Worm (Caenorhabditis elegans) whole organism, mixed stage, embryonic: ENCODE data around the gene F43B10.1.

Experiments
- M03D4.4 ChIP-seq: sonication (generic microtip); optimal IDR thresholded peaks from 2 replicates; lab custom pipeline; 2017; ENCODE audit warnings: mild to moderate bottlenecking, missing genetic modification characterization, missing compliant biosample characterization
- bed-3 ChIP-seq: fragments of 200-800 bp; sonication (Bioruptor generic); optimal IDR thresholded peaks from 3 replicates; lab custom pipeline; 2018; ENCODE audit warnings: mild to moderate bottlenecking, missing genetic modification characterization, moderate library complexity, missing compliant biosample characterization
- blmp-1 ChIP-seq: fragments of 150-350 bp; optimal IDR thresholded peaks from 2 replicates; lab custom pipeline; 2014; ENCODE audit warnings: missing biosample characterization, missing genetic modification characterization
- ceh-39 ChIP-seq: fragments of 150-350 bp; optimal IDR thresholded peaks from 2 replicates; lab custom pipeline; 2014; ENCODE audit warnings: missing biosample characterization, missing genetic modification characterization
- ceh-43 ChIP-seq: fragments of 200-800 bp; sonication (Bioruptor generic); optimal IDR thresholded peaks from 2 replicates; lab custom pipeline; 2018; ENCODE audit warnings: mild to moderate bottlenecking, missing genetic modification characterization, moderate library complexity, missing compliant biosample characterization
- ces-1 ChIP-seq: fragments of 150-350 bp; optimal IDR thresholded peaks from 2 replicates; lab custom pipeline; 2014; ENCODE audit warnings: missing biosample characterization, missing genetic modification reagents, missing genetic modification characterization
- cnd-1 ChIP-seq: fragments of 200-800 bp; sonication (Bioruptor generic); optimal IDR thresholded peaks from 2 replicates; lab custom pipeline; 2018; ENCODE audit warnings: mild to moderate bottlenecking, missing genetic modification characterization, missing compliant biosample characterization
- drap-1 ChIP-seq: fragments of 200-800 bp; sonication (Bioruptor generic); optimal IDR thresholded peaks from 3 replicates; lab custom pipeline; 2018; ENCODE audit warnings: mild to moderate bottlenecking, missing genetic modification characterization, missing compliant biosample characterization
- flh-1 ChIP-seq: fragments of 200-800 bp; sonication (Bioruptor generic); optimal IDR thresholded peaks from 2 replicates; lab custom pipeline; 2018; ENCODE audit warnings: mild to moderate bottlenecking, missing genetic modification characterization, moderate library complexity, missing compliant biosample characterization
- ham-2 ChIP-seq: fragments of 200-800 bp; sonication (Bioruptor generic); optimal IDR thresholded peaks from 2 replicates; lab custom pipeline; 2018; ENCODE audit warnings: mild to moderate bottlenecking, missing genetic modification characterization, missing compliant biosample characterization
- hlh-1 ChIP-seq: fragments of 150-350 bp; optimal IDR thresholded peaks from 2 replicates; lab custom pipeline; 2014; ENCODE audit warnings: missing biosample characterization, missing genetic modification reagents, missing genetic modification characterization
- lin-13 ChIP-seq: fragments of 150-350 bp; optimal IDR thresholded peaks from 2 replicates; lab custom pipeline; 2014; ENCODE audit warnings: missing biosample characterization, missing genetic modification characterization
- lin-32 ChIP-seq: fragments of 200-800 bp; sonication (Bioruptor generic); optimal IDR thresholded peaks from 2 replicates; lab custom pipeline; 2018; ENCODE audit warnings: mild to moderate bottlenecking, missing genetic modification characterization, missing compliant biosample characterization
- mab-5 ChIP-seq: fragments of 150-350 bp; optimal IDR thresholded peaks from 2 replicates; lab custom pipeline; 2014; ENCODE audit warnings: missing biosample characterization, missing genetic modification characterization
- mep-1 ChIP-seq: fragments of 150-350 bp; optimal IDR thresholded peaks from 2 replicates; lab custom pipeline; 2017; ENCODE audit warnings: missing biosample characterization, missing genetic modification reagents, missing genetic modification characterization, inconsistent platforms
- mls-2 ChIP-seq: sonication (generic microtip); optimal IDR thresholded peaks from 2 replicates; lab custom pipeline; 2016; ENCODE audit warnings: mild to moderate bottlenecking, missing genetic modification characterization, moderate library complexity, missing compliant biosample characterization
- nhr-12 ChIP-seq: fragments of 150-350 bp; optimal IDR thresholded peaks from 2 replicates; lab custom pipeline; 2014; ENCODE audit warnings: missing biosample characterization, missing genetic modification characterization
- nhr-2 ChIP-seq: fragments of 150-350 bp; optimal IDR thresholded peaks from 2 replicates; lab custom pipeline; 2014; ENCODE audit warnings: missing biosample characterization, missing genetic modification characterization
- nhr-76 ChIP-seq: sonication (generic microtip); optimal IDR thresholded peaks from 2 replicates; lab custom pipeline; 2017; ENCODE audit warnings: missing biosample characterization, missing genetic modification characterization
- pha-4 ChIP-seq: fragments of 150-350 bp; optimal IDR thresholded peaks from 2 replicates; lab custom pipeline; 2018; ENCODE audit warnings: missing biosample characterization, missing genetic modification reagents, missing genetic modification characterization
- sem-2 ChIP-seq: fragments of 200-800 bp; sonication (Bioruptor generic); optimal IDR thresholded peaks from 2 replicates; lab custom pipeline; 2018; ENCODE audit warnings: mild to moderate bottlenecking, missing genetic modification characterization, missing compliant biosample characterization
- snpc-4 ChIP-seq: fragments of 150-350 bp; optimal IDR thresholded peaks from 2 replicates; lab custom pipeline; 2014; ENCODE audit warnings: missing biosample characterization, missing genetic modification characterization
- sptf-1 ChIP-seq: sonication (generic microtip); optimal IDR thresholded peaks from 2 replicates; lab custom pipeline; 2017; ENCODE audit warnings: mild to moderate bottlenecking, missing genetic modification characterization, moderate library complexity, missing compliant biosample characterization
- tbx-8 ChIP-seq: fragments of 200-800 bp; sonication (Bioruptor generic); optimal IDR thresholded peaks from 2 replicates; lab custom pipeline; 2018; ENCODE audit warnings: mild to moderate bottlenecking, missing genetic modification characterization, moderate library complexity, missing compliant biosample characterization
- unc-120 ChIP-seq: sonication (generic microtip); optimal IDR thresholded peaks from 2 replicates; lab custom pipeline; 2017; ENCODE audit warnings: missing genetic modification characterization, missing compliant biosample characterization; ENCODE audit not compliant: poor library complexity, severe bottlenecking
- unc-39 ChIP-seq: fragments of 150-350 bp; optimal IDR thresholded peaks from 2 replicates; lab custom pipeline; 2014; ENCODE audit warnings: missing biosample characterization, missing genetic modification characterization
- unc-62 ChIP-seq: fragments of 150-350 bp; optimal IDR thresholded peaks from 2 replicates; lab custom pipeline; 2014; ENCODE audit warnings: missing biosample characterization, missing genetic modification reagents, missing genetic modification characterization
- zip-8 ChIP-seq: fragments of 150-350 bp; optimal IDR thresholded peaks from 2 replicates; lab custom pipeline; 2014; ENCODE audit warnings: missing biosample characterization, missing genetic modification characterization
- ztf-11 ChIP-seq: fragments of 150-350 bp; optimal IDR thresholded peaks from 2 replicates; lab custom pipeline; 2014; ENCODE audit warnings: missing biosample characterization, missing genetic modification characterization

Gene F43B10.1

DNA sequence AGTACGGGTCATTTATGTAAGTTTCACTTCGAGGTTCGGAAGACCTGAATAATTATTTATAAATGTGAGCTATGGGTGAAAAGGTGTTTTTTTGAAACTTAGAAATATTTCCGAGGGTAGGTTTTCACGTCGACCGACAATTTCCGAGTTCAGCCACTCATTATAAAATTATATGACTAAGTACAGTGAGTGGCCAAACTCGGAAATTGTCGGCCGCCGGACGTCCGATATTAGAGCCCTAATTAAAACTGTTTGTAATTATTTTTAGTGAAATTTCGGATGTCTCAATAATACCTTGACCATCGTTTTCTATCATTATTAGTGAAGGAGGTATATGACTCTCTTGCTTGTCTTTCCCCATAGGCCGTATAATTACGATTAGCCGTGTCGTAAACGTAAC lies 4.9 kb upstream of the F43B10.1 start:
- TF ChIP-seq mep-1 (tag; lab: Kevin White, UChicago) (no peak), bed-3 (GFP tag; lab: Kevin White, UChicago) (no peak), zip-8 (tag; lab: Kevin White, UChicago) (no peak), pha-4 (tag; lab: Kevin White, UChicago) (no peak), lin-32 (GFP tag; lab: Kevin White, UChicago) (no peak), ztf-11 (no peak), snpc-4 (no peak), unc-120 (tag; lab: Kevin White, UChicago) (no peak), lin-13 (tag; lab: Kevin White, UChicago) (no peak), ceh-39 (tag; lab: Kevin White, UChicago) (no peak), ham-2 (no peak)

ce11 chrX:16660268-16660667 lies 2.4 kb downstream of the F43B10.1 start:
- TF ChIP-seq ces-1 (GFP tag; lab: Kevin White, UChicago) (peak; percentile 60), ceh-39 (tag; lab: Kevin White, UChicago) (no peak)

DNA sequence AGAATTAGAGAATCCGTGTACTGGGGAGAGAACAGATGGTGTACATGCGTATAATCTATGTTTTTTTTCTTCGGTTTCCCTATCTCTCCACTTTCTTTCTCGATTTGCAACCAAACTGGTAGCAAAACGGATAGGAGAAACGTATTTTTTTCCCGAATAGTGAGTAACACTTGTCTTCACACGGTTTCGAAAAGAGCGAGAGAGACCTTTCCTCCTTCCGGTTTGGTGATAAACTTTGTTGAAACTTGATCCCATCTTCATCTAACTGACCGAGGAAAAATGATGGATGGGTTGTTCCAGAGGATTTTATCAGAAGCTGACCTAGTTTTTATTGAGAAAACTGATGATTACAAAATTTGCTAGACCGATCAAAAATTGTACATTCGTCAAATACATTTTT lies 4.3 kb downstream of the F43B10.1 start:
- TF ChIP-seq drap-1 (GFP tag; lab: Kevin White, UChicago) (no peak), unc-62 (no peak), mls-2 (tag; lab: Kevin White, UChicago) (no peak), zip-8 (tag; lab: Kevin White, UChicago) (no peak), tbx-8 (no peak), hlh-1 (tag; lab: Kevin White, UChicago) (no peak), bed-3 (GFP tag; lab: Kevin White, UChicago) (no peak), flh-1 (GFP tag; lab: Kevin White, UChicago) (no peak), blmp-1 (tag; lab: Kevin White, UChicago) (no peak), ham-2 (no peak), nhr-2 (no peak), ceh-43 (GFP tag; lab: Kevin White, UChicago) (no peak), ztf-11 (no peak), unc-39 (tag; lab: Kevin White, UChicago) (no peak), snpc-4 (no peak), nhr-12 (tag; lab: Kevin White, UChicago) (no peak), nhr-76 (tag; lab: Kevin White, UChicago) (no peak), mab-5 (no peak), ceh-39 (tag; lab: Kevin White, UChicago) (no peak)

DNA sequence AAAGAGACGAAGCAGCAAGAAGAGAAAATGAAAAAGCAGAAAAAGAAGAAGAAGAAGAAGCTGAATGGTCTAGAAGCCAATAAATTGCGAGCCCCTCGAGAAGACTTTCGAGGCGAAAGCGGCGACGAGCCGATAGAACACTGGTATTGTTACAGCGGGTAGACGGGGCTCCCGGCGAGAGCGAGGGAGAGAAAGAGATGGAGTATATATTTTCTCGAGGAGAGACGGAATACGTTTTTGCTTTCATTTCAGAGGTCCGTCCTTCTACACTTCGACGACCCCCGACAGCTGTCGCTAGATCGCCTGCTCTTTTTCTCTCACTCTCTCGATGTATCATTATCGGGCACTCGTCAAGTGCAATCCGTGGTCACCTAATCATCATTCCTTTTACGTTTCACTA lies 7.3 kb downstream of the F43B10.1 start:
- no peak for TF ChIP-seq mls-2 (tag; lab: Kevin White, UChicago)
- TF ChIP-seq ces-1 (GFP tag; lab: Kevin White, UChicago) = no peak
- TF ChIP-seq unc-62 = peak; percentile 50
- TF ChIP-seq unc-120 (tag; lab: Kevin White, UChicago) = peak; percentile 69
- TF ChIP-seq lin-13 (tag; lab: Kevin White, UChicago) = no peak
- peak; percentile 95 for TF ChIP-seq hlh-1 (tag; lab: Kevin White, UChicago)
- TF ChIP-seq cnd-1 (tag; lab: Kevin White, UChicago) = no peak
- TF ChIP-seq nhr-76 (tag; lab: Kevin White, UChicago) = no peak
- TF ChIP-seq lin-32 (GFP tag; lab: Kevin White, UChicago) = no peak
- TF ChIP-seq, all 35 proteins: peak for 3

DNA sequence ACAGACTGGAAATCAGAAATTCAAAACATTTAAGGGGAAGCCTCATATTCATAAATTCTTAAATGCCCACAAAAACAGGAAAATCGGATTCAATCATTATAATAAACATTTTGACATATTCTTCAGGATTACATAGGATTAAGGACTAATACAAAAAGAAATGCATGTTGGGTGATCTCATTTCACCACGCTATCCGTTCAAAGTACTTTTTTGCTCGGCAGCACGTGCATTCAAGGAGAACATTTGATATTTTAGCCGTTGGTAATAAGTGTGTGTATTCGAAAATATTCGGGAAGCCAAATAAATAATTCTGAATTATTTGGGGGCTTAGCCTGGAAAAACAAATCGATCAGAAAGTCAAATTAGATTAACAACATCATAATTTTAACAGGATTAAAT lies 12.0 kb downstream of the F43B10.1 start:
- no peak for TF ChIP-seq mab-5

DNA sequence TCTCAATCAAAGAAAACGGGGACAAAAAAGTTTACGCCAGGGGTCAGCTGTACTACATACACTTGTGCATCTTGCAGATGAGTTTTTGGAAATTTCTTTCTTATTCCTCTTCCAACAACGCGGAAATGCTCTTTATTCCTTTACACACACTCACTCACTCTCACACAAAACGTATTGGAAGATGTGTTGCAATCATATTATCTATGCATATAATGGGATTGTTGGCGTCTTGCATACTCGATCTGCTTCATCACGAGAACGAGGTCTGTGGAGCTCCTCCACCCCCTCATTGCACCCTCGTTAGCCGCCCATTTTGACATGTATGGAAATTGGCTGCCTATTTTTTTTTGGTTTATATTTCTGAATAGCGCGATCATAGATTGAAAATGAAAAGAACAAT lies 13.8 kb downstream of the F43B10.1 start:
- no peak for TF ChIP-seq zip-8 (tag; lab: Kevin White, UChicago)
- TF ChIP-seq mls-2 (tag; lab: Kevin White, UChicago) = no peak
- no peak for TF ChIP-seq pha-4 (tag; lab: Kevin White, UChicago)
- TF ChIP-seq bed-3 (GFP tag; lab: Kevin White, UChicago) = no peak
- TF ChIP-seq ces-1 (GFP tag; lab: Kevin White, UChicago) = peak; percentile 80
- TF ChIP-seq lin-13 (tag; lab: Kevin White, UChicago) = no peak

DNA sequence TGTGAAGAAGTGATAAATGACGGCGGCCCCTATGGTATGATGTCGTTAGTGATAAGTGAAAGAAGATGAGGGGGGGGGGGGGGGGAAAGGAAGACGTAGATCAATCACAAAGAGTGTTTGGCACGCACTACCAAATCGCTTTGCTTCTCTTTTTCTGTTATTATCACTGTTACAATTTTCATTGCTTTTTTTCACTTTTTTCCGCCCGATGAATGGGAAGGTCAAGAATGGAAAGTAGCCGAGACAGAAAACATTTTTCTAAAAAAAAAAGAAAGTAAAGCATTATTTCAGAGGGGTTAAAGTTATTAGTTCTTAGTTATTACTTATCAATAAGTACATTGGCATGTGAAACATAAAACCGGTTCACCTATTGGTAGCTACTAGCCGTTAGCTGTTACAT lies 15.4 kb downstream of the F43B10.1 start:
- TF ChIP-seq ceh-43 (GFP tag; lab: Kevin White, UChicago) = no peak
- no peak for TF ChIP-seq M03D4.4 (tag; lab: Kevin White, UChicago)
- TF ChIP-seq lin-32 (GFP tag; lab: Kevin White, UChicago) = no peak
- no peak for TF ChIP-seq ces-1 (GFP tag; lab: Kevin White, UChicago)
- no peak for TF ChIP-seq unc-62
- TF ChIP-seq tbx-8 = no peak
- no peak for TF ChIP-seq sptf-1 (tag; lab: Kevin White, UChicago)
- no peak for TF ChIP-seq ztf-11
- no peak for TF ChIP-seq snpc-4
- TF ChIP-seq sem-2 (GFP tag; lab: Kevin White, UChicago) = no peak
- no peak for TF ChIP-seq mep-1 (tag; lab: Kevin White, UChicago)
- no peak for TF ChIP-seq blmp-1 (tag; lab: Kevin White, UChicago)
- TF ChIP-seq nhr-12 (tag; lab: Kevin White, UChicago) = no peak
- TF ChIP-seq nhr-2 = no peak
- TF ChIP-seq nhr-76 (tag; lab: Kevin White, UChicago) = no peak
- TF ChIP-seq zip-8 (tag; lab: Kevin White, UChicago) = no peak
